Worm (Caenorhabditis elegans): ENCODE measurements around the gene pod-2.

The pod-2 gene

DNA sequence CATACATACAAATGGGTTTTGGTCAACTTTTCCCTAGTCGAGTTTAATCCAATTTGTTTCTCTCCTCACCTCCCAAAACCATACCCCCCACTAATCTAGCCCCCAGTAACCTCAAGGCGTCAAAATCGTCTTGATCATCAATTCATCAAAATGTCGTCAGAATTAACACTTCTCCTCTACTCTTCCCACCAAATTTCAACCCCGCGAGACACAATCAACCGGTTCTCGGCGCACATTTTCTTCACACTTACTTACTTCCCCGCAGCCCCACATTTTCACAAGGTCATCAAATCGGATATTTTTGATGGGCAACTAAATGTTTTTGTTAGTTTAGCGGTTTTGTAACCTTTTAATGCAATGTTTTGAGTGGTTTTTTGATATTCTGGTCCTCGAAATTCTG is 45.8 kb upstream of the pod-2 start (continued):
- no peak for TF ChIP-seq F52B5.7 (tag; optimal IDR thresholded peaks at IDR 0.05)

DNA sequence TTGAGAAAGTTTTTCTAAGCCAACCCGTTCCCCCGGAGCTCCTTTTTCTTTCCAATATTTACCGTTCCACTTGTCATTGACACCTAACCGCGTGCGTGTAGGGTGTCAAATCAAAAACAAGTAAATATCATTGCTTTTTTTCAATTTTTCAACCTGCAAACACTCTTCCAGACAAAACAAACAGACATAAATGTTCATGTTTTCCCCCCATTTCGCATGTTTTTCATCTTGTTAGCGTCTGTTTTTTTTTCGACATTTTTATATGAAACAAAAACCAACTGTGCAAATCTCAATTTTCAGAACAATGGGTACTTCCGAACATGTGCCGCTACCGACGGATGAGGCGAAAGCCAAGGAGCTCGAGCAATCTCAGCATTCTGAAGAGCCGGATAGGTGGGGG is 44.9 kb upstream of the pod-2 start, which contains the start of gene snf-3:
TSS of gene snf-3 (plus strand) at position 301 of the 400 bp plus-strand sequence.
- TF ChIP-seq somi-1 (GFP tag; optimal IDR thresholded peaks at IDR 0.05) (no peak), ceh-58 (GFP tag; IDR thresholded peaks at IDR 0.05) (no peak), rec-8 (tag; optimal IDR thresholded peaks at IDR 0.05) (no peak), snpc-1.3 (tag; optimal IDR thresholded peaks at IDR 0.05; ENCODE audit: insufficient read depth) (no peak), aptf-2 (GFP tag; conservative IDR thresholded peaks at IDR 0.05) (no peak), hlh-26 (GFP tag; conservative IDR thresholded peaks at IDR 0.05) (no peak), nfyb-1 (GFP tag; IDR thresholded peaks at IDR 0.05) (no peak), madf-10 (tag; optimal IDR thresholded peaks at IDR 0.05) (no peak), sea-2 (GFP tag; IDR thresholded peaks at IDR 0.05) (no peak), Y53G8AR.9 (GFP tag; conservative IDR thresholded peaks at IDR 0.05) (no peak), fkh-3 (tag; optimal IDR thresholded peaks at IDR 0.05) (no peak), F55B11.4 (tag; optimal IDR thresholded peaks at IDR 0.05; ENCODE audit: borderline replicate concordance, insufficient read depth) (no peak), gei-17 (GFP tag; optimal IDR thresholded peaks at IDR 0.05) (no peak), nfya-1 (tag; optimal IDR thresholded peaks at IDR 0.05; ENCODE audit: borderline replicate concordance, insufficient read depth) (no peak), mel-28 (tag; optimal IDR thresholded peaks at IDR 0.05; ENCODE audit: borderline replicate concordance) (no peak), nhr-90 (tag; optimal IDR thresholded peaks at IDR 0.05) (no peak), unc-62 (GFP tag; optimal IDR thresholded peaks at IDR 0.05) (no peak), ets-4 (GFP tag; optimal IDR thresholded peaks at IDR 0.05) (no peak)

- TF ChIP-seq atf-7 (tag; optimal IDR thresholded peaks at IDR 0.05) (no peak), rpc-1 (optimal IDR thresholded peaks at IDR 0.05) (no peak), rpc-1 (tag; optimal IDR thresholded peaks at IDR 0.05) (no peak), snpc-4 (GFP tag; optimal IDR thresholded peaks at IDR 0.05) (no peak), snpc-4 (tag; optimal IDR thresholded peaks at IDR 0.05) (no peak), pbrm-1 (GFP tag; IDR thresholded peaks at IDR 0.05) (no peak), ztf-18 (tag; optimal IDR thresholded peaks at IDR 0.05) (no peak), snpc-3.4 (tag; optimal IDR thresholded peaks at IDR 0.05) (no peak), chd-7 (tag; optimal IDR thresholded peaks at IDR 0.05) (no peak), tlf-1 (GFP tag; optimal IDR thresholded peaks at IDR 0.05) (no peak), F57C9.4 (tag; optimal IDR thresholded peaks at IDR 0.05) (no peak), gei-17 (GFP tag; optimal IDR thresholded peaks at IDR 0.05) (no peak), dpl-1 (GFP tag; optimal IDR thresholded peaks at IDR 0.05) (no peak), lir-1 (GFP tag; conservative IDR thresholded peaks at IDR 0.05) (no peak), zim-3 (tag; optimal IDR thresholded peaks at IDR 0.05) (no peak), Y95B8A.8 (GFP tag; IDR thresholded peaks at IDR 0.05) (no peak), akir-1 (GFP tag; optimal IDR thresholded peaks at IDR 0.05) (no peak), efl-1 (GFP tag; optimal IDR thresholded peaks at IDR 0.05) (no peak), ccch-3 (GFP tag; optimal IDR thresholded peaks at IDR 0.05) (no peak)
These were observed 35.9 kb upstream of the pod-2 start, which contains the start of gene pho-14 for ce11 chrII:1100719-1101118. pho-14 (minus strand) TSS chrII:1100819.

All from whole organism, young adult.